Fruit fly (Drosophila melanogaster): ENCODE measurements around the gene RpL13A.

Gene RpL13A

DNA sequence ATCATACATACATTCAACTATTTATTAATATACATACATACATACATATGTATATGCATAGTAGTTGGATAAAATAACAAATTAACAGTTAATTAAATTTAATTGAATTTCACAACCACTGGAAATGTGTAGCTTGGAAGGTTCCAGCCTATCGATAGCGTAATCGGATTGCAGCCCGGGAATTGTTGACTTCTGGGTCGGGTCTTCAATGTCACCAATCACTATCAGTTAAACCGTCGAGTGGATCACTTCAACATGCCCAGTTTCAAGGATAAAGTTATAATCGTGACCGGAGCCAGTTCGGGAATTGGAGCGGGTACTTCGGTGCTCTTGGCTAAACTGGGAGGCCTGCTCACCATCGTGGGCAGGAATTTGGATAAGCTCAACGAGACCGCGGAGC is 9.2 kb downstream of the RpL13A start, which contains the start of gene CG12171 (continued):
- TF ChIP-seq exex (tag; optimal IDR thresholded peaks at IDR 0.05): peak; percentile 88
- no peak for TF ChIP-seq bowl (GFP tag; IDR thresholded peaks at IDR 0.05)
- peak; percentile 42; the same call in 1 of the 2 replicates for TF ChIP-seq Bgb (GFP tag; IDR thresholded peaks at IDR 0.05; ENCODE audit: partially characterized antibody)
- no peak for TF ChIP-seq rib (GFP tag; IDR thresholded peaks at IDR 0.05)
- peak; percentile 57 for TF ChIP-seq CG34376 (GFP tag; optimal IDR thresholded peaks at IDR 0.05)
- TF ChIP-seq kay (GFP tag; optimal IDR thresholded peaks at IDR 0.05): no peak
- TF ChIP-seq CG3995 (GFP tag; optimal IDR thresholded peaks at IDR 0.05): peak; percentile 45
- TF ChIP-seq Bteb2 (GFP tag; optimal IDR thresholded peaks at IDR 0.05): no peak
- peak; percentile 60 for TF ChIP-seq Dref (GFP tag; IDR thresholded peaks at IDR 0.05)
- no peak for TF ChIP-seq btn (GFP tag; optimal IDR thresholded peaks at IDR 0.05)
- TF ChIP-seq corto (GFP tag; optimal IDR thresholded peaks at IDR 0.05): no peak
- TF ChIP-seq vnd (GFP tag; IDR thresholded peaks at IDR 0.05; ENCODE audit: partially characterized antibody): peak; percentile 49; the same call in 1 of the 3 replicates
- peak; percentile 24 for TF ChIP-seq Sry-δ (GFP tag; optimal IDR thresholded peaks at IDR 0.05)
- peak; percentile 83 for TF ChIP-seq ftz-f1 (GFP tag; optimal IDR thresholded peaks at IDR 0.05)
- TF ChIP-seq CG14441 (GFP tag; IDR thresholded peaks at IDR 0.05): no peak
- no peak for TF ChIP-seq sna (GFP tag; IDR thresholded peaks at IDR 0.05; ENCODE audit: partially characterized antibody)
- TF ChIP-seq mirr (GFP tag; optimal IDR thresholded peaks at IDR 0.05): peak; percentile 65
- no peak for TF ChIP-seq zen (tag; optimal IDR thresholded peaks at IDR 0.05)
- no peak for TF ChIP-seq gcm2 (GFP tag; optimal IDR thresholded peaks at IDR 0.05)
- peak; percentile 40 for TF ChIP-seq ERR (GFP tag; optimal IDR thresholded peaks at IDR 0.05)
- no peak for TF ChIP-seq CG6654 (GFP tag; optimal IDR thresholded peaks at IDR 0.05)
- TF ChIP-seq CG18619 (GFP tag; optimal IDR thresholded peaks at IDR 0.05): no peak
- TF ChIP-seq CG16813 (GFP tag; IDR thresholded peaks at IDR 0.05; ENCODE audit: partially characterized antibody): peak; percentile 39; the same call in 1 of the 3 replicates
- no peak for TF ChIP-seq lab (GFP tag; optimal IDR thresholded peaks at IDR 0.05)
- peak; percentile 13 for TF ChIP-seq HmgZ (tag; optimal IDR thresholded peaks at IDR 0.05)
- peak; percentile 16 for TF ChIP-seq sug (tag; optimal IDR thresholded peaks at IDR 0.05)
- no peak for TF ChIP-seq CG1603 (tag; optimal IDR thresholded peaks at IDR 0.05)
- TF ChIP-seq ato (GFP tag; IDR thresholded peaks at IDR 0.05; ENCODE audit: partially characterized antibody): no peak
- no peak for TF ChIP-seq CG32532 (GFP tag; IDR thresholded peaks at IDR 0.05)

DNA sequence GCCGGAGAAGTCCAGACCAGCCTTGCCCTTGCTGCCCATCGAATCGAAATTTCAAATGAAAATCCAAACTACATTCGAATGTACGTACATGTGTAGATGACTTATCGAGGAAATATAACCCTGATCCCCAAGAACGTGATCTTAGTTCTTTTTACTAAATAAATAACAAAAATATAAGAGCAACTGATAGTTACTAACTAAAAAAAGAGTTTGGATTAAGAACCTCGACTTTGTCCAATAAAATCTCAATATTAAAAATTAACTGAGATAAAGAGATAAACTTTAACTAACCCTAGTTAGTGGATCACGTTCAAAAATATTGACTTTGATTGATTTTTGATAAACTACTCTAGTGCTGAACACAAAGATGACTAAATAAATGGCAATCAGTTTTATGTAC is 11.2 kb downstream of the RpL13A start, which contains the start of gene CG31546:
Gene CG31546, minus strand, starts transcription at position 101 of the 400 bp plus-strand sequence.
- no peak for TF ChIP-seq insv (GFP tag; optimal IDR thresholded peaks at IDR 0.05)
- no peak for TF ChIP-seq ssp (GFP tag; IDR thresholded peaks at IDR 0.05)
- no peak for TF ChIP-seq CG12236 (GFP tag; optimal IDR thresholded peaks at IDR 0.05)
- TF ChIP-seq ERR (GFP tag; optimal IDR thresholded peaks at IDR 0.05): no peak
- no peak for TF ChIP-seq Stat92E (GFP tag; optimal IDR thresholded peaks at IDR 0.05)
- no peak for TF ChIP-seq sisA (GFP tag; IDR thresholded peaks at IDR 0.05)

DNA sequence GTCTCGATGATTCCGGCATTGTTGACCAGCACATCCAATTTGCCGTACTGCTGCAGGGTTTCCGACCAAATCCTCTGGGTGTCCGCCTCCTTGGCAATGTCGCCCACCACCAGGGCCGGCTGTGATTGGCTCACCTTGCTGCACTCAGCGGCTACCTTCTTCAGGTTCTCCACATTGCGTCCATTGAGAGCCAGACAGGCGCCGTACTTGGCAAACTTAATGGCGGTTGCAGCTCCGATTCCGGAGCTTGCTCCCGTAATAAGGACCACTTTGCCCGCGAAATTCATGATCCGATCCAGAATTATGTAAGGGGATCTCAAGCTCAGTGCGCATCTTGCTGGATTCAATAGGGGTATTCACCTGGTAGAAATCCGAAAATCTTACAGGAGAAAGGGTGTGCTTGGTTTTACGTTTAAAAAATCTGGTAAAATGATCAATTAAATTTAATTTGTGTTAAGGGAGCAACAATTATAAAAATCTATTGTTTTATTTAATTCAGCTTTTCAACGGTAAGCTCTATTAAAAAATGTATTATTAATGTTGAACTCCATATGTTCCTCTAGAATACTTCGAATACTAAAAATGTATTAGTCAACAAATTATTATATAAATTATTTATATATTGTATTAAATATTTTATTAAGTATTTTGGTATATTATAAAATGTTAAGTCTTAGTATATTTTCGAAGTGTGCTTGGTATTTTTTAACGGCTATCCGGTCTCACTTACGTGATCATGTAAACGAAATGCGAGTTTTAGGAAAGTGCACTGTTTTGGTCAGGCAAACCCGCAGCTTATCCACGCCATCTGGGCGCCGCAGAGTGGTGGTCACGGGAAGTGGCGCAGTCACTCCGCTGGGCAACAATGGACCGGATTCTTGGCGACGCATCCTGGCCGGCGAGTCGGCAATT is 12.5 kb downstream of the RpL13A start, which contains the start of the genes CG31548 and CG12170:
Gene CG31548, minus strand, starts transcription at position 334 of the 912 bp plus-strand sequence.
Gene CG12170, plus strand, starts transcription at position 716 of the 912 bp plus-strand sequence.
- no peak for TF ChIP-seq CrebB (tag; optimal IDR thresholded peaks at IDR 0.05)
- TF ChIP-seq CG2116 (GFP tag; optimal IDR thresholded peaks at IDR 0.05): peak; percentile 58
- peak; percentile 39; the same call in 1 of the 2 replicates for TF ChIP-seq Atf6 (GFP tag; IDR thresholded peaks at IDR 0.05)
- TF ChIP-seq CHES-1-like (GFP tag; optimal IDR thresholded peaks at IDR 0.05): no peak
- no peak for TF ChIP-seq CG8765 (GFP tag; IDR thresholded peaks at IDR 0.05)
- TF ChIP-seq luna (GFP tag; optimal IDR thresholded peaks at IDR 0.05): no peak
- TF ChIP-seq CG13123 (GFP tag; optimal IDR thresholded peaks at IDR 0.05): no peak
- peak; percentile 78 for TF ChIP-seq CG12391 (tag; optimal IDR thresholded peaks at IDR 0.05)
- TF ChIP-seq MESR4 (GFP tag; optimal IDR thresholded peaks at IDR 0.05): peak; percentile 94
- no peak for TF ChIP-seq CG17385 (GFP tag; optimal IDR thresholded peaks at IDR 0.05)
- TF ChIP-seq CG10147 (GFP tag; optimal IDR thresholded peaks at IDR 0.05): peak; percentile 23
- no peak for TF ChIP-seq Vsx1 (GFP tag; optimal IDR thresholded peaks at IDR 0.05)
- TF ChIP-seq CG10979 (tag; optimal IDR thresholded peaks at IDR 0.05): peak; percentile 57

Data from whole organism, embryonic.